Worm (Caenorhabditis elegans): ENCODE measurements around the gene gpd-3.

Gene gpd-3

ce11 chrX:3115134-3116032 lies 2.2 kb upstream of the gpd-3 start (continued):
- no peak for TF ChIP-seq blmp-1 (tag; optimal IDR thresholded peaks at IDR 0.05)

DNA sequence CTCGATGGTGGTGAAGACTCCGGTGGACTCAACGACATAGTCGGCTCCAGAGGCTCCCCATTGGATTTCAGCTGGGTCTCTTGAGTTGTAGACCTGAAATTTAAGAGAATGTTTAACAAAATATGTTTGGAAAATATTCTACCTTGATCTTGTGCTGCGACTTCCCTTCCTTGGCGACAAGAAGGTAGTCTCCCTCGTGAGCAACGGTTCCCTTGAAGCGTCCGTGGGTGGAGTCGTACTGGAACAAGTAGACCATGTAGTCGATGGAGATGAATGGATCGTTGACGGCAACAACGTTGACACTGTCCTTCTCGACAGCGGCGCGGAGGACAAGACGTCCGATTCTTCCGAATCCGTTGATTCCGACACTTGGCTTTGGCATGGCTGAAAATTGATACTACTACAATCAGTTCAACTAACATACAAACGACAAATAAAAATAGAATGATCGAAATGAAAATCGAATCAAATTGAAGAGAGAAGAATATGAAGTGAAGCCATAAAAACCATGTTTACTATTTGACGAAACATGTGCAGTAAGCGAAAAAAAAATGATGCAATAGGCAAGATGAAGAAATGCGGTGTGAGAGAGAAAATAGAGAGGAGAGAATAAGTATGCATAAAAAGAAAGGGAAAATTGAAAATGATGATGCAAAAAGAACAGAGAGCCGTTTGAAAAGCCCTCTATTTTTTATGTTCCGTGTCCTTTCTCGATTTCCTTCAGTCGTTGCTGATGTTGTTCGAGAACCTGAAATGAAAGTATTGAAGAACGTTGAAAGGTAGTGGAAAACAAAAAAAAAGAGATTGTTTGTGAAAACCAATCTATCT lies 1.4 kb upstream of the gpd-3 start, which contains the start of gene gpd-2:
gpd-2 (minus strand) TSS at position 384 of the 828 bp plus-strand sequence.
- TF ChIP-seq unc-62 (GFP tag; optimal IDR thresholded peaks at IDR 0.05) (no peak), nhr-19 (GFP tag; conservative IDR thresholded peaks at IDR 0.05) (no peak), efl-3 (GFP tag; optimal IDR thresholded peaks at IDR 0.05) (no peak), tlp-1 (tag; optimal IDR thresholded peaks at IDR 0.05) (no peak), unc-30 (tag; optimal IDR thresholded peaks at IDR 0.05) (no peak), blmp-1 (tag; optimal IDR thresholded peaks at IDR 0.05) (peak; percentile 14), lin-35 (GFP tag; optimal IDR thresholded peaks at IDR 0.05) (no peak), tbx-2 (tag; optimal IDR thresholded peaks at IDR 0.05) (no peak), F16B12.6 (tag; optimal IDR thresholded peaks at IDR 0.05) (no peak), lin-39 (tag; optimal IDR thresholded peaks at IDR 0.05) (no peak), C34B4.2 (tag; optimal IDR thresholded peaks at IDR 0.05) (no peak), nhr-237 (tag; optimal IDR thresholded peaks at IDR 0.05) (no peak), C16A3.4 (tag; optimal IDR thresholded peaks at IDR 0.05) (no peak), fkh-4 (tag; optimal IDR thresholded peaks at IDR 0.05; ENCODE audit: borderline replicate concordance) (no peak), C04F5.9 (tag; optimal IDR thresholded peaks at IDR 0.05) (no peak), nhr-12 (tag; optimal IDR thresholded peaks at IDR 0.05) (no peak), elt-2 (tag; optimal IDR thresholded peaks at IDR 0.05) (no peak), fkh-10 (GFP tag; optimal IDR thresholded peaks at IDR 0.05) (no peak), nhr-85 (tag) (peak; percentile 37), zag-1 (tag; optimal IDR thresholded peaks at IDR 0.05) (no peak), ztf-11 (tag; optimal IDR thresholded peaks at IDR 0.05) (no peak), ztf-4 (tag; optimal IDR thresholded peaks at IDR 0.05) (peak; percentile 21), dsc-1 (tag; optimal IDR thresholded peaks at IDR 0.05) (no peak), efl-1 (optimal IDR thresholded peaks at IDR 0.05) (no peak), efl-1 (GFP tag; optimal IDR thresholded peaks at IDR 0.05 in 1 of 2) (peak in 1 of 2 experiments; percentile 90), nhr-84 (tag; optimal IDR thresholded peaks at IDR 0.05) (no peak), swsn-7 (tag; optimal IDR thresholded peaks at IDR 0.05) (no peak), unc-130 (tag; optimal IDR thresholded peaks at IDR 0.05) (no peak), aha-1 (tag; optimal IDR thresholded peaks at IDR 0.05) (no peak), snu-23 (GFP tag; optimal IDR thresholded peaks at IDR 0.05) (no peak), nhr-71 (tag; optimal IDR thresholded peaks at IDR 0.05) (no peak), alr-1 (tag; optimal IDR thresholded peaks at IDR 0.05; ENCODE audit: borderline replicate concordance) (no peak), ceh-82 (tag; optimal IDR thresholded peaks at IDR 0.05) (peak in 1 of 3 experiments; percentile 9), nhr-90 (tag; optimal IDR thresholded peaks at IDR 0.05; ENCODE audit: poor library complexity) (no peak), mep-1 (tag; optimal IDR thresholded peaks at IDR 0.05) (peak; percentile 44), grh-1 (GFP tag; IDR thresholded peaks at IDR 0.05) (0 out of 2 replicates have a peak, but pooled peaks have one; percentile 10), ceh-8 (GFP tag; optimal IDR thresholded peaks at IDR 0.05) (no peak), vab-15 (tag; optimal IDR thresholded peaks at IDR 0.05) (no peak), ama-1 (optimal IDR thresholded peaks at IDR 0.05) (no peak), lsy-2 (tag; optimal IDR thresholded peaks at IDR 0.05) (no peak)

Measured in whole organism, L1 larva.